Fruit fly (Drosophila melanogaster) S2 (cell line): Measurements from ENCODE around the gene Cpr62Bc.

ENCODE experiments used
- CG8478 ChIP-seq: fragments of >200 bp; optimal IDR thresholded peaks from 2 replicates; lab custom pipeline; 2018
- CTCF ChIP-seq, 2 experiments: fragments of >200 bp; optimal IDR thresholded peaks; 2 replicates each; lab custom pipeline; 2018

DNA sequence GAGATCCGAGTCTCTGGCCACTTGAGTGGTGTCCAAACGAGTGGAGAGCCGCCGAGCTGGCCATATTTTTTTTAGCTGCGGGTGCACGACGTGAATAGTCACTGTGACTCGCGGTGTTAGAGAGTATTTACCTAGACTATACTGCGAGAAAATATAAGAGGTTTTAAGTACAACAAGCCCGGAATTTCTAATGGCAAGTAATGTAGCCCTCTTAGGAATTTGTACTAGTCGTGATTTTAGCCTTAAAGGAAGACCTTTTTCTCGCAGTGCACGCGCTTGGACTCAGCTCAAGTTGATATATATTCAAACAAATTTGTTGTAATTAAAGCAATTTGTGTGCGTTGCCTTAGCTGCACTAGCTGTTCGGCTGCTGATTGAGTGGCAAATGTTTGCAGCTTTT lies 2.7 kb upstream of the Cpr62Bc start:
- TF ChIP-seq CTCF (optimal IDR thresholded peaks at IDR 0.05; lab: Kevin White, UChicago) (no peak), CG8478 (no peak)
